Worm (Caenorhabditis elegans): Measurements from ENCODE around the gene clc-27.

Gene clc-27

ce11 chrIII:1052291-1052690 lies 44.1 kb downstream of the clc-27 start:
- TF ChIP-seq nhr-20 (tag; optimal IDR thresholded peaks at IDR 0.05) (no peak), lin-13 (GFP tag; optimal IDR thresholded peaks at IDR 0.05) (no peak)

DNA sequence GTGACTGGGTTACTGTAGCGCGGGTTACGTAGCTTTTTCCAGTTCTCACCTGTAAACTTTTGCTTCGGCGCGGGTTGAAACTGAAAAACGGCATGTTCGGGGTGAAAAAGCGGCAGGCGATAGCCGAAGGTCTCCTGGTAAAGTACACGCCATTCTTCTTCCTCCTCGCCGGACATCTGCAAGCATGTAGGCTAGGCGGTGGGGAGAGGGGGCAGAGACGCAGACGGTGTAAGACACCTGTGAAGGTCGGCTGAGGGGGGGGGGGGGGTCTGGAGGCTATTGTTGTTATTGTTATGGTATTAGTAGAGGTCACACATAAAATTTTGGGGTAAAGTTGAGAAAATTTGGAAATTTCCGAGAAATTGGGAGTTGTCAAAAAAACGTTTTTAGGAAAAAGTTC lies 44.9 kb downstream of the clc-27 start, which contains the start of gene fbxo-11.2:
TSS of gene fbxo-11.2 (minus strand) at position 176 of the 400 bp plus-strand sequence.
- TF ChIP-seq blmp-1 (tag; optimal IDR thresholded peaks at IDR 0.05): peak; percentile 7
- peak; percentile 48 for TF ChIP-seq nhr-85 (tag)
- TF ChIP-seq ceh-8 (GFP tag; optimal IDR thresholded peaks at IDR 0.05): no peak

ce11 chrIII:1054096-1054495 lies 45.9 kb downstream of the clc-27 start:
- TF ChIP-seq lir-3 (tag; optimal IDR thresholded peaks at IDR 0.05; ENCODE audit: poor library complexity): no peak
- peak; percentile 74 for TF ChIP-seq blmp-1 (tag; optimal IDR thresholded peaks at IDR 0.05)
- no peak for TF ChIP-seq efl-1 (optimal IDR thresholded peaks at IDR 0.05)
- TF ChIP-seq efl-1 (GFP tag; optimal IDR thresholded peaks at IDR 0.05 in 1 of 2): peak in 1 of 2 experiments; percentile 63

ce11 chrIII:1058074-1058473 lies 49.9 kb downstream of the clc-27 start:
- no peak for TF ChIP-seq tbx-2 (tag; optimal IDR thresholded peaks at IDR 0.05)
- no peak for TF ChIP-seq nhr-77 (tag; optimal IDR thresholded peaks at IDR 0.05)
- no peak for TF ChIP-seq sup-37 (GFP tag; optimal IDR thresholded peaks at IDR 0.05)
- TF ChIP-seq elt-2 (tag; optimal IDR thresholded peaks at IDR 0.05): no peak
- TF ChIP-seq unc-98 (GFP tag; IDR thresholded peaks at IDR 0.05): no peak
- TF ChIP-seq irx-1 (tag; optimal IDR thresholded peaks at IDR 0.05): no peak
- TF ChIP-seq nhr-76 (tag; optimal IDR thresholded peaks at IDR 0.05): no peak
- no peak for TF ChIP-seq nhr-47 (tag; optimal IDR thresholded peaks at IDR 0.05)
- no peak for TF ChIP-seq nhr-71 (tag; optimal IDR thresholded peaks at IDR 0.05)
- no peak for TF ChIP-seq nhr-85 (tag)
- no peak for TF ChIP-seq lin-35 (GFP tag; optimal IDR thresholded peaks at IDR 0.05)
- TF ChIP-seq mab-9 (GFP tag; IDR thresholded peaks at IDR 0.05): no peak

DNA sequence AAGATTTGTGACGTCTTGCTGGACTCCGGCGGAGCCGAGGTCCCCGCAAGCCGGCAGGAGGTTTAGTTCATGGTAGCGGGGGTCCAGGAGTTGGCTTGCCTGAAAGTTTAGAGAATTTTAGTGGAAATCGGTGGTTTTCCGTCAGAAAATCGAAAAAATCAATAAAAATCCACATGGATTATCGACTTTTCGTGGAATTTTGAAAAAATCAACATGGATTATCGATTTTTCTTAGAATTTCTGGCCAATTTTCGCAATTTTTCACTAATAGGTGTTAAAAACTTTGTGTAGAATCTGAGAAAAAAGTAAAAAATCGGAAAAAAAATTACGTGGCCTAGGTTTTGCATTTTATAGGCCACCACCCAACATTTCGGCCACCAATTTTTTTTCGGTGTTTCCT lies 50.7 kb downstream of the clc-27 start:
- no peak for TF ChIP-seq nhr-19 (GFP tag; conservative IDR thresholded peaks at IDR 0.05)
- no peak for TF ChIP-seq snu-23 (GFP tag; optimal IDR thresholded peaks at IDR 0.05)
- no peak for TF ChIP-seq blmp-1 (tag; optimal IDR thresholded peaks at IDR 0.05)
- no peak for TF ChIP-seq swsn-7 (tag; optimal IDR thresholded peaks at IDR 0.05)

Measured in whole organism, L1 larva.